Worm (Caenorhabditis elegans): ENCODE results near the gene alh-9.

DNA sequence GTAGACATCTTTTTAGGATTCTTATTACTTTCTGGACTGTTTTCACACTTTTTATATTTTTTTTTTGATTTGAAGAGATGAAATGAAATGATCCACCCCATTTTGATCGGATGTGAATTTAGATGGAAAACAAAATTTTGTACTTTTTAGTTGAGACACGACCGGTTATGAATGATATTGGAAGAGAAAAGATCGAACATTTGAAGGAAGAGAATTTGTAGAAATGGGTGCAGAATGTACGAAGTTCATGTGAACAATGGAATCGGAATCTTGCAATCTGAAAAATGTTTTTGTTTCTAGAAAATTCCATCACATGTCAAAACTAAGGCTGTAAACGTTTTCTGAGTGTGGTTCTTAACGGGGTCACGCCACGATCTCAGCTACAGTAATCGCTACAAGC, 27.0 kb downstream of the alh-9 start, which contains the start of gene F01F1.14:
- no peak for TF ChIP-seq T22C8.4 (GFP tag; IDR thresholded peaks at IDR 0.05)
- TF ChIP-seq med-1 (GFP tag; optimal IDR thresholded peaks at IDR 0.05; ENCODE audit: insufficient read depth): no peak
- no peak for TF ChIP-seq cog-1 (tag; optimal IDR thresholded peaks at IDR 0.05)
